Worm (Caenorhabditis elegans): ENCODE measurements around the gene pll-1.

Gene pll-1

DNA sequence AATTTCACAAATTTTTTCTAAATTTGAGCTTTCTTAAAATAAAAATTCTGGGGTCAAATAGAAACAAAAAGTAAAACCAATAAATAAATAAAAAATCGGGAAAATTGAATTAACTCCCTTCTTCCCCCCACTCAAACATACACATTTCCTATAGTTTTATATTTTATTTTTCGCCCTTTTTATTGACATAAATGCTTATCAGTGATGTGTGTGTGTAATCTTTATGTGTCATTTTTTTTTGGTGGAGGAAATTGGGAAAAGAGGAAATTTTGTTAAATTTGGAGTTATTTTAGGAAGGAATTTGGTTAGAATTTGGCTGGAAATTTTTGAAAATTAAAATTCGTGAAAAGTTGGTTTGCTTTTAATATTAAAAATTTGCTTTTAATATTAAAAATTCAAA lies 56.8 kb downstream of the pll-1 start:
- TF ChIP-seq elt-4 (tag; optimal IDR thresholded peaks at IDR 0.05) (no peak), elt-2 (tag; optimal IDR thresholded peaks at IDR 0.05) (peak; percentile 28)

DNA sequence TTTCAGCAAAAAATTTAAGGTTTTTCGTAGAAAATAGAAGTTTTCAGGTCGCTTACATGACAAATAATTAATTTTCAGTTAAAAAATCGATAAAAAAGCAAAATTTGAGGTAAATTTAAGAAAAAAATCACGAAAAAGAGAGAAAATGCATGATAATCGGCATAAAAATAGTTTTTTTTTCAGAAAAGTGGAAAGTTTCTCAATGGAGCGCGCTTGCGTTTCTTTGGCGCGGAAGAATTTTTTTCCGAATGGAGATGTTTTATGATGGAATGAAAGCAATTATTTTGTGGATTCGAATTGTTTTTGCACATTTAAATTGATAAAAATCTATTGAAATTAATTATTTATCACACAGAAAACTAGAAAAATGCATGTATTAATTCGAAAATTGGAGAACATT lies 58.1 kb downstream of the pll-1 start:
- TF ChIP-seq che-1 (tag; optimal IDR thresholded peaks at IDR 0.05) = no peak
- TF ChIP-seq elt-4 (tag; optimal IDR thresholded peaks at IDR 0.05) = no peak
- no peak for TF ChIP-seq fkh-10 (GFP tag; optimal IDR thresholded peaks at IDR 0.05)
- TF ChIP-seq ceh-19 (GFP tag; optimal IDR thresholded peaks at IDR 0.05) = no peak
- no peak for TF ChIP-seq F13H6.1 (tag; optimal IDR thresholded peaks at IDR 0.05)
- no peak for TF ChIP-seq dve-1 (tag; optimal IDR thresholded peaks at IDR 0.05)
- TF ChIP-seq unc-86 (tag; optimal IDR thresholded peaks at IDR 0.05) = no peak
- TF ChIP-seq ets-4 (tag; optimal IDR thresholded peaks at IDR 0.05) = no peak

Data from whole organism, late embryonic.